Worm (Caenorhabditis elegans) whole organism, late embryonic: ENCODE measurements around the gene R10D12.13.
A peak's percentile ranks its signal among the peaks of the same experiment; 100 is the strongest.

ENCODE experiments used
- C38D4.7 ChIP-seq: fragments of 200-800 bp; sonication (Bioruptor generic); optimal IDR thresholded peaks from 2 replicates; lab custom pipeline; 2018; ENCODE audit warnings: mild to moderate bottlenecking, missing genetic modification characterization, moderate library complexity, missing compliant biosample characterization
- F13H6.1 ChIP-seq: sonication (generic microtip); optimal IDR thresholded peaks from 2 replicates; lab custom pipeline; 2016; ENCODE audit warnings: missing genetic modification characterization, missing compliant biosample characterization
- ahr-1 ChIP-seq: sonication (generic microtip); optimal IDR thresholded peaks from 2 replicates; lab custom pipeline; 2016; ENCODE audit warnings: missing genetic modification characterization, missing compliant biosample characterization
- ceh-19 ChIP-seq: fragments of 200-800 bp; sonication (Bioruptor generic); optimal IDR thresholded peaks from 2 replicates; lab custom pipeline; 2018; ENCODE audit warnings: mild to moderate bottlenecking, missing genetic modification characterization, missing compliant biosample characterization
- ceh-24 ChIP-seq: sonication (generic microtip); optimal IDR thresholded peaks from 2 replicates; lab custom pipeline; 2016; ENCODE audit warnings: mild to moderate bottlenecking, missing genetic modification characterization, missing compliant biosample characterization
- ceh-30 ChIP-seq: fragments of 150-350 bp; optimal IDR thresholded peaks from 2 replicates; lab custom pipeline; 2014; ENCODE audit warnings: missing biosample characterization, missing genetic modification characterization
- ceh-31 ChIP-seq: sonication (generic microtip); optimal IDR thresholded peaks from 2 replicates; lab custom pipeline; 2016; ENCODE audit warnings: missing genetic modification characterization, missing compliant biosample characterization
- ceh-48 ChIP-seq: sonication (generic microtip); optimal IDR thresholded peaks from 2 replicates; lab custom pipeline; 2016; ENCODE audit warnings: missing genetic modification characterization, inconsistent platforms, missing compliant biosample characterization
- ceh-6 ChIP-seq: fragments of 200-800 bp; sonication (Bioruptor generic); optimal IDR thresholded peaks from 2 replicates; lab custom pipeline; 2018; ENCODE audit warnings: mild to moderate bottlenecking, missing genetic modification characterization, missing compliant biosample characterization
- dmd-4 ChIP-seq: sonication (generic microtip); optimal IDR thresholded peaks from 2 replicates; lab custom pipeline; 2016; ENCODE audit warnings: borderline replicate concordance, missing genetic modification characterization, missing compliant biosample characterization
- dve-1 ChIP-seq: sonication (generic microtip); optimal IDR thresholded peaks from 2 replicates; lab custom pipeline; 2017; ENCODE audit warnings: antibody characterized with exemption, mild to moderate bottlenecking, missing genetic modification characterization, missing compliant biosample characterization
- elt-2 ChIP-seq: sonication (generic microtip); optimal IDR thresholded peaks from 2 replicates; lab custom pipeline; 2016; ENCODE audit warnings: missing genetic modification reagents, missing genetic modification characterization, missing compliant biosample characterization
- fax-1 ChIP-seq: sonication (generic microtip); optimal IDR thresholded peaks from 2 replicates; lab custom pipeline; 2016; ENCODE audit warnings: missing genotype, missing genetic modification characterization, missing compliant biosample characterization
- fkh-10 ChIP-seq: fragments of 150-350 bp; optimal IDR thresholded peaks from 2 replicates; lab custom pipeline; 2014; ENCODE audit warnings: missing biosample characterization, missing genetic modification reagents, missing genetic modification characterization
- hlh-13 ChIP-seq: fragments of 200-800 bp; sonication (Bioruptor generic); optimal IDR thresholded peaks from 2 replicates; lab custom pipeline; 2018; ENCODE audit warnings: mild to moderate bottlenecking, missing genetic modification characterization, missing compliant biosample characterization
- hlh-30 ChIP-seq: sonication (generic microtip); optimal IDR thresholded peaks from 2 replicates; lab custom pipeline; 2017; ENCODE audit warnings: antibody characterized with exemption, missing genetic modification characterization, missing compliant biosample characterization; ENCODE audit not compliant: insufficient read depth
- nfya-1 ChIP-seq: sonication (generic microtip); optimal IDR thresholded peaks from 2 replicates; lab custom pipeline; 2017; ENCODE audit warnings: missing genetic modification characterization, mild to moderate bottlenecking, missing compliant biosample characterization, antibody characterized with exemption, moderate library complexity
- pha-2 ChIP-seq: sonication (generic microtip); optimal IDR thresholded peaks from 2 replicates; lab custom pipeline; 2017; ENCODE audit warnings: mild to moderate bottlenecking, missing genetic modification characterization, missing compliant biosample characterization
- pha-4 ChIP-seq: fragments of 150-350 bp; optimal IDR thresholded peaks from 2 replicates; lab custom pipeline; 2018; ENCODE audit warnings: missing biosample characterization, missing genetic modification reagents, missing genetic modification characterization
- tbx-2 ChIP-seq: sonication (generic microtip); optimal IDR thresholded peaks from 2 replicates; lab custom pipeline; 2016; ENCODE audit warnings: missing genetic modification characterization, missing compliant biosample characterization
- unc-42 ChIP-seq: sonication (generic microtip); optimal IDR thresholded peaks from 2 replicates; lab custom pipeline; 2016; ENCODE audit warnings: missing genotype, missing genetic modification characterization, missing compliant biosample characterization
- unc-55 ChIP-seq: sonication (generic microtip); optimal IDR thresholded peaks from 2 replicates; lab custom pipeline; 2017; ENCODE audit warnings: missing biosample characterization, missing genetic modification reagents, missing genetic modification characterization

R10D12.13 gene

ce11 chrV:14011427-14011826, 49.2 kb downstream of the R10D12.13 start:
- TF ChIP-seq F13H6.1 (tag; lab: Kevin White, UChicago) (no peak), nfya-1 (tag; lab: Kevin White, UChicago) (no peak), ceh-19 (no peak), hlh-30 (tag; lab: Kevin White, UChicago) (no peak), elt-2 (tag; lab: Kevin White, UChicago) (no peak), ceh-6 (GFP tag; lab: Kevin White, UChicago) (no peak), fax-1 (tag; lab: Kevin White, UChicago) (no peak), dmd-4 (tag; lab: Kevin White, UChicago) (no peak), fkh-10 (GFP tag; lab: Kevin White, UChicago) (no peak), pha-4 (tag; lab: Kevin White, UChicago) (no peak), C38D4.7 (GFP tag; lab: Kevin White, UChicago) (no peak), dve-1 (no peak), ahr-1 (tag; lab: Kevin White, UChicago) (no peak)

- TF ChIP-seq unc-42 (tag; lab: Kevin White, UChicago) (peak; percentile 36), ceh-30 (tag; lab: Kevin White, UChicago) (peak; percentile 26), pha-2 (tag; lab: Kevin White, UChicago) (no peak), tbx-2 (tag; lab: Kevin White, UChicago) (peak; percentile 52), unc-55 (peak; percentile 50), ceh-48 (peak; percentile 10), hlh-13 (GFP tag; lab: Kevin White, UChicago) (no peak), nfya-1 (tag; lab: Kevin White, UChicago) (peak; percentile 32), ceh-24 (tag; lab: Kevin White, UChicago) (no peak), hlh-30 (tag; lab: Kevin White, UChicago) (peak; percentile 85), ceh-31 (tag; lab: Kevin White, UChicago) (peak; percentile 60)
These were observed 49.9 kb downstream of the R10D12.13 start, which contains the start of the genes ddx-17 and aip-1 for ce11 chrV:14012002-14012554. Gene ddx-17, minus strand, starts transcription at chrV:14012052. Gene aip-1, plus strand, starts transcription at chrV:14012333.
